Worm (Caenorhabditis elegans) whole organism, young adult: ENCODE measurements around the gene Y15E3A.5.

Experiments
- B0019.2 ChIP-seq: fragments of 200-800 bp; sonication (Bioruptor generic); conservative IDR thresholded peaks from 2 replicates; pipeline ENCODE4 v1.3.6; 2022; ENCODE audit warnings: missing genetic modification reagents, missing genetic modification characterization, missing compliant biosample characterization
- B0261.1 ChIP-seq: sonication (generic microtip); optimal IDR thresholded peaks from 2 replicates; lab custom pipeline; 2016; ENCODE audit warnings: mild to moderate bottlenecking, missing genetic modification characterization, moderate library complexity, missing compliant biosample characterization
- C06A6.2 ChIP-seq: fragments of 200-800 bp; sonication (Bioruptor generic); conservative IDR thresholded peaks from 2 replicates; pipeline ENCODE4 v1.3.6; 2022; ENCODE audit warnings: missing genetic modification characterization, missing compliant biosample characterization
- C17E4.6 ChIP-seq: fragments of 200-800 bp; sonication (Bioruptor generic); IDR thresholded peaks from 2 replicates; pipeline ENCODE4 v1.3.6; 2022; ENCODE audit warnings: missing genetic modification reagents, missing genetic modification characterization, missing compliant biosample characterization
- F23B12.7 ChIP-seq: sonication (generic microtip); optimal IDR thresholded peaks from 2 replicates; lab custom pipeline; 2017; ENCODE audit warnings: missing genetic modification characterization, mild to moderate bottlenecking, missing compliant biosample characterization, antibody characterized with exemption, moderate library complexity; ENCODE audit not compliant: insufficient read depth
- F37B4.10 ChIP-seq: fragments of 200-800 bp; sonication (Bioruptor generic); IDR thresholded peaks from 2 replicates; pipeline ENCODE4 v1.3.6; 2022; ENCODE audit warnings: missing genetic modification characterization, missing compliant biosample characterization
- F52B5.7 ChIP-seq: sonication (generic microtip); optimal IDR thresholded peaks from 2 replicates; lab custom pipeline; 2016; ENCODE audit warnings: mild to moderate bottlenecking, missing genetic modification characterization, missing compliant biosample characterization
- F55B11.4 ChIP-seq: sonication (generic microtip); optimal IDR thresholded peaks from 2 replicates; lab custom pipeline; 2016; ENCODE audit warnings: missing compliant biosample characterization, missing genetic modification characterization, borderline replicate concordance; ENCODE audit not compliant: insufficient read depth
- F57C9.4 ChIP-seq: sonication (generic microtip); optimal IDR thresholded peaks from 2 replicates; lab custom pipeline; 2017; ENCODE audit warnings: mild to moderate bottlenecking, missing genetic modification characterization, missing compliant biosample characterization
- K11D2.4 ChIP-seq: fragments of 200-800 bp; sonication (Bioruptor generic); IDR thresholded peaks from 2 replicates; pipeline ENCODE4 v1.3.6; 2022; ENCODE audit warnings: missing genetic modification reagents, missing genetic modification characterization, missing compliant biosample characterization
- Y67H2A.10 ChIP-seq: fragments of 200-800 bp; sonication (Bioruptor generic); conservative IDR thresholded peaks from 2 replicates; pipeline ENCODE4 v1.3.6; 2022; ENCODE audit warnings: missing genetic modification reagents, missing genetic modification characterization, missing compliant biosample characterization
- aptf-3 ChIP-seq: fragments of 200-800 bp; sonication (Bioruptor generic); IDR thresholded peaks from 2 replicates; pipeline ENCODE4 v1.3.6; 2022; ENCODE audit warnings: missing genetic modification characterization, missing compliant biosample characterization
- attf-3 ChIP-seq: fragments of 200-800 bp; sonication (Bioruptor generic); conservative IDR thresholded peaks from 2 replicates; pipeline ENCODE4 v1.3.6; 2022; ENCODE audit warnings: missing genetic modification reagents, missing genetic modification characterization, missing compliant biosample characterization
- attf-6 ChIP-seq: fragments of 200-800 bp; sonication (Bioruptor generic); IDR thresholded peaks from 2 replicates; pipeline ENCODE4 v1.3.6; 2022; ENCODE audit warnings: missing genetic modification reagents, missing genetic modification characterization, missing compliant biosample characterization
- bed-1 ChIP-seq: fragments of 200-800 bp; sonication (Bioruptor generic); IDR thresholded peaks from 2 replicates; pipeline ENCODE4 v1.3.6; 2022; ENCODE audit warnings: missing genetic modification reagents, missing genetic modification characterization, missing compliant biosample characterization
- ceh-100 ChIP-seq: fragments of 200-800 bp; sonication (Bioruptor generic); IDR thresholded peaks from 2 replicates; pipeline ENCODE4 v1.3.6; 2022; ENCODE audit warnings: missing genetic modification reagents, missing genetic modification characterization, missing compliant biosample characterization
- ceh-40 ChIP-seq: fragments of 200-800 bp; sonication (Bioruptor generic); IDR thresholded peaks from 2 replicates; pipeline ENCODE4 v1.3.6; 2022; ENCODE audit warnings: missing genetic modification characterization, missing compliant biosample characterization
- chd-7 ChIP-seq: sonication (generic microtip); optimal IDR thresholded peaks from 2 replicates; lab custom pipeline; 2016; ENCODE audit warnings: mild to moderate bottlenecking, missing genetic modification characterization, moderate library complexity, missing compliant biosample characterization
- dpl-1 ChIP-seq: fragments of 150-350 bp; optimal IDR thresholded peaks from 2 replicates; lab custom pipeline; 2014; ENCODE audit warnings: missing biosample characterization, missing genetic modification reagents, missing genetic modification characterization
- efl-1 ChIP-seq: fragments of 150-350 bp; optimal IDR thresholded peaks from 2 replicates; lab custom pipeline; 2014; ENCODE audit warnings: missing biosample characterization, missing genetic modification reagents, missing genetic modification characterization
- egl-18 ChIP-seq: fragments of 200-800 bp; sonication (Bioruptor generic); IDR thresholded peaks from 2 replicates; pipeline ENCODE4 v1.3.6; 2022; ENCODE audit warnings: missing genetic modification reagents, missing genetic modification characterization, missing compliant biosample characterization
- ets-4 ChIP-seq: fragments of 200-800 bp; sonication (Bioruptor generic); optimal IDR thresholded peaks from 2 replicates; lab custom pipeline; 2018; ENCODE audit warnings: mild to moderate bottlenecking, missing genetic modification characterization, missing compliant biosample characterization
- fkh-3 ChIP-seq: sonication (generic microtip); optimal IDR thresholded peaks from 2 replicates; lab custom pipeline; 2016; ENCODE audit warnings: mild to moderate bottlenecking, missing genetic modification characterization, missing compliant biosample characterization
- hmg-20 ChIP-seq: fragments of 200-800 bp; sonication (Bioruptor generic); IDR thresholded peaks from 2 replicates; pipeline ENCODE4 v1.3.6; 2022; ENCODE audit warnings: missing genetic modification reagents, missing genetic modification characterization, missing compliant biosample characterization
- hsf-1 ChIP-seq: fragments of 200-800 bp; sonication (Bioruptor generic); IDR thresholded peaks from 2 replicates; pipeline ENCODE4 v1.3.6; 2022; ENCODE audit warnings: missing genetic modification reagents, missing genetic modification characterization, missing compliant biosample characterization
- let-526 ChIP-seq: fragments of 200-800 bp; sonication (Bioruptor generic); IDR thresholded peaks from 2 replicates; pipeline ENCODE4 v1.3.6; 2022; ENCODE audit warnings: missing genetic modification reagents, missing genetic modification characterization, missing compliant biosample characterization
- lin-35 ChIP-seq, 3 experiments: fragments of 150-350 bp in 2 of 3; sonication (generic microtip) in 1 of 3; optimal IDR thresholded peaks; 2 replicates each; lab custom pipeline; 2014 to 2018; ENCODE audit warnings: missing biosample characterization in 3 of 3, missing genetic modification characterization in 3 of 3, missing genetic modification reagents in 3 of 3
- lir-1 ChIP-seq: fragments of 200-800 bp; sonication (Bioruptor generic); conservative IDR thresholded peaks from 2 replicates; pipeline ENCODE4 v1.3.6; 2022; ENCODE audit warnings: missing genetic modification reagents, missing genetic modification characterization, missing compliant biosample characterization
- lsy-27 ChIP-seq: sonication (generic microtip); optimal IDR thresholded peaks from 2 replicates; lab custom pipeline; 2017; ENCODE audit warnings: missing genetic modification characterization, mild to moderate bottlenecking, missing compliant biosample characterization, antibody characterized with exemption, missing genotype, borderline replicate concordance; ENCODE audit not compliant: insufficient read depth
- madf-10 ChIP-seq: sonication (generic microtip); optimal IDR thresholded peaks from 2 replicates; lab custom pipeline; 2016; ENCODE audit warnings: mild to moderate bottlenecking, missing genetic modification characterization, missing compliant biosample characterization
- madf-3 ChIP-seq: fragments of 200-800 bp; sonication (Bioruptor generic); IDR thresholded peaks from 2 replicates; pipeline ENCODE4 v1.3.6; 2022; ENCODE audit warnings: missing genetic modification reagents, missing genetic modification characterization, missing compliant biosample characterization
- nhr-80 ChIP-seq: sonication (generic microtip); optimal IDR thresholded peaks from 2 replicates; lab custom pipeline; 2016; ENCODE audit warnings: missing genetic modification characterization, missing compliant biosample characterization
- nhr-90 ChIP-seq: sonication (generic microtip); optimal IDR thresholded peaks from 2 replicates; lab custom pipeline; 2016; ENCODE audit warnings: missing genotype, mild to moderate bottlenecking, missing genetic modification characterization, missing compliant biosample characterization
- pbrm-1 ChIP-seq: fragments of 200-800 bp; sonication (Bioruptor generic); IDR thresholded peaks from 2 replicates; pipeline ENCODE4 v1.3.6; 2022; ENCODE audit warnings: missing genetic modification reagents, missing genetic modification characterization, missing compliant biosample characterization
- tbx-9 ChIP-seq: sonication (generic microtip); optimal IDR thresholded peaks from 2 replicates; lab custom pipeline; 2016; ENCODE audit warnings: borderline replicate concordance, missing genetic modification characterization, inconsistent platforms, missing compliant biosample characterization
- xnd-1 ChIP-seq: sonication (generic microtip); optimal IDR thresholded peaks from 2 replicates; lab custom pipeline; 2016; ENCODE audit warnings: missing genotype, missing genetic modification reagents, missing genetic modification characterization, missing compliant biosample characterization
- ztf-18 ChIP-seq: sonication (generic microtip); optimal IDR thresholded peaks from 2 replicates; lab custom pipeline; 2016; ENCODE audit warnings: missing genotype, mild to moderate bottlenecking, missing genetic modification characterization, missing compliant biosample characterization
- ztf-25 ChIP-seq: fragments of 200-800 bp; sonication (Bioruptor generic); IDR thresholded peaks from 2 replicates; pipeline ENCODE4 v1.3.6; 2022; ENCODE audit warnings: missing genetic modification reagents, missing genetic modification characterization, missing compliant biosample characterization
- ztf-26 ChIP-seq: sonication (generic microtip); optimal IDR thresholded peaks from 2 replicates; lab custom pipeline; 2017; ENCODE audit warnings: missing genetic modification characterization, missing compliant biosample characterization
- ztf-28 ChIP-seq: fragments of 200-800 bp; sonication (Bioruptor generic); IDR thresholded peaks from 2 replicates; pipeline ENCODE4 v1.3.6; 2022; ENCODE audit warnings: missing genetic modification reagents, missing genetic modification characterization, missing compliant biosample characterization
- ztf-3 ChIP-seq: fragments of 200-800 bp; sonication (Bioruptor generic); optimal IDR thresholded peaks from 2 replicates; lab custom pipeline; 2018; ENCODE audit warnings: mild to moderate bottlenecking, missing genetic modification characterization, missing compliant biosample characterization

Y15E3A.5 gene

ce11 chrX:15353874-15354480, 13.6 kb downstream of the Y15E3A.5 start (continued):
- no peak for TF ChIP-seq F55B11.4 (tag; lab: Kevin White, UChicago)
- no peak for TF ChIP-seq dpl-1
- TF ChIP-seq F52B5.7: no peak
- no peak for TF ChIP-seq bed-1 (GFP tag; lab: Robert Waterston, UW)
- no peak for TF ChIP-seq lsy-27 (tag; lab: Kevin White, UChicago)
- TF ChIP-seq aptf-3 (GFP tag; lab: Robert Waterston, UW): no peak
- TF ChIP-seq nhr-90 (tag; lab: Kevin White, UChicago): no peak
- TF ChIP-seq ztf-28 (GFP tag; lab: Robert Waterston, UW): no peak
- peak; percentile 99 for TF ChIP-seq madf-10 (tag; lab: Kevin White, UChicago)
- no peak for TF ChIP-seq F37B4.10 (GFP tag; lab: Robert Waterston, UW)
- no peak for TF ChIP-seq ztf-25 (GFP tag; lab: Robert Waterston, UW)
- TF ChIP-seq K11D2.4 (GFP tag; lab: Robert Waterston, UW): peak; percentile 68
- peak; percentile 72 for TF ChIP-seq C06A6.2 (GFP tag; lab: Robert Waterston, UW)
- TF ChIP-seq ceh-100 (GFP tag; lab: Robert Waterston, UW): peak; percentile 35; the same call in 1 of the 2 replicates
- TF ChIP-seq nhr-80 (tag; lab: Kevin White, UChicago): peak; percentile 84
- peak; percentile 49 for TF ChIP-seq ztf-18 (tag; lab: Kevin White, UChicago)
- no peak for TF ChIP-seq Y67H2A.10 (GFP tag; lab: Robert Waterston, UW)
- TF ChIP-seq C17E4.6 (GFP tag; lab: Robert Waterston, UW): no peak
- TF ChIP-seq ceh-40 (GFP tag; lab: Robert Waterston, UW): no peak
- no peak for TF ChIP-seq F23B12.7
- no peak for TF ChIP-seq F57C9.4 (tag; lab: Kevin White, UChicago)
- TF ChIP-seq attf-6 (GFP tag; lab: Robert Waterston, UW): no peak
- no peak for TF ChIP-seq attf-3
- no peak for TF ChIP-seq B0261.1 (tag; lab: Kevin White, UChicago)
- peak in 1 of 3 experiments; percentile 68 for TF ChIP-seq lin-35 (GFP tag; optimal IDR thresholded peaks at IDR 0.05; lab: Kevin White, UChicago)
- no peak for TF ChIP-seq xnd-1 (tag; lab: Kevin White, UChicago)
- peak; percentile 47 for TF ChIP-seq pbrm-1 (GFP tag; lab: Robert Waterston, UW)
- no peak for TF ChIP-seq hsf-1
- TF ChIP-seq ets-4 (GFP tag; lab: Kevin White, UChicago): no peak
- TF ChIP-seq chd-7 (tag; lab: Kevin White, UChicago): peak; percentile 80
- TF ChIP-seq egl-18 (GFP tag; lab: Robert Waterston, UW): no peak
- TF ChIP-seq tbx-9 (tag; lab: Kevin White, UChicago): no peak

DNA sequence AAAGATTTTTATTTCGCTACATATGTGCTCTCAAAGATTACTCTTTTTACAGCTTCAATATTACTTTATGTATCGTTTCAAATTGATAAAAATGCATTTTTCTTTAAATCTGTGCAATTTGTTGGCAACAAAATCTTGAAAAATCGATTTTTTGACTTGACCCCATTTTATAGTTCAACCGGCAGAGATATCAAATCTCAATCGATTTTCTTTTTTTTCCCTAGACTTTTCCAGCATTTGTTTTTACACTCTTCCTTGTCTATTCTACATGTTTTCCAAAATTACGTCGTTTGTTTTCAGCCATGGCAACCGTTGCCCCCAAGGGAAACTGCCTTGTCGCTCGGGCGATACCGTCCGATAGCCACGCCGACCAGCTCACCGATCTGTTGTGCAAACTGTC, 14.6 kb downstream of the Y15E3A.5 start, which contains the start of gene nfki-1:
Gene nfki-1 (plus strand): TSS at position 301 of the 400 bp plus-strand sequence.
- no peak for TF ChIP-seq B0019.2 (GFP tag; lab: Robert Waterston, UW)

ce11 chrX:15355603-15356002, 15.2 kb downstream of the Y15E3A.5 start:
- TF ChIP-seq madf-3 (GFP tag; lab: Robert Waterston, UW) (no peak), madf-10 (tag; lab: Kevin White, UChicago) (peak; percentile 56), ztf-3 (no peak), fkh-3 (tag; lab: Kevin White, UChicago) (no peak), hmg-20 (GFP tag; lab: Robert Waterston, UW) (no peak), lin-35 (GFP tag; optimal IDR thresholded peaks at IDR 0.05; lab: Kevin White, UChicago) (peak in 1 of 3 experiments; percentile 43), lir-1 (no peak), ztf-26 (tag; lab: Kevin White, UChicago) (no peak), nhr-90 (tag; lab: Kevin White, UChicago) (no peak), let-526 (no peak), efl-1 (GFP tag; lab: Kevin White, UChicago) (no peak)
